Fruit fly (Drosophila melanogaster) Kc167 (cell line): ENCODE measurements around the gene LManI.

ENCODE experiments used
- Myc ChIP-seq: fragments of >200 bp; optimal IDR thresholded peaks from 2 replicates; lab custom pipeline; 2017; ENCODE audit warnings: missing external identifiers
- Sin3A ChIP-seq: fragments of >200 bp; optimal IDR thresholded peaks from 2 replicates; lab custom pipeline; 2018; ENCODE audit warnings: missing external identifiers
- h ChIP-seq: fragments of >200 bp; optimal IDR thresholded peaks from 3 replicates; lab custom pipeline; 2018; ENCODE audit warnings: missing external identifiers
- insv ChIP-seq: fragments of >200 bp; optimal IDR thresholded peaks from 3 replicates; lab custom pipeline; 2018; ENCODE audit warnings: missing external identifiers
- psq ChIP-seq: fragments of >200 bp; optimal IDR thresholded peaks from 2 replicates; lab custom pipeline; 2017; ENCODE audit warnings: missing external identifiers
- ttk ChIP-seq: sonication (Bioruptor generic); optimal IDR thresholded peaks from 2 replicates; lab custom pipeline; 2017; ENCODE audit warnings: missing external identifiers

DNA sequence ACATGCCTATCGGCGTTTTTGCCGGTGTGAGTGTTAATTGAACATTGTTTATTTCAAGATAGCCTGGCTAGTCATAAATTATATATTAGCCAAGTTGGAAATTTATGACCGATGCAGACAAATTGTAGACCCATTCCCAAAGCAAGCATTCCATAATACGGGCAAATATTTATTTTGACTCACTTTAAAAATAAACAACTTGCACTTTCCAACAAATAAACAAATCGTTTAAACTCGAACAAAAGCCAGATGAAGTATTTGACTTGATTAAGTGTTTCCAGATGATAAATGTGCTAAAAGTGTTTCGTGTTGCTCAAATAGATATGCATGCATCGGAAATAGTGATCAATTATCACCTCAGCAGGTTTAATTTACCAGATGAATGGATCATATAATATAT is 38.5 kb upstream of the LManI start:
- no peak for TF ChIP-seq Myc (lab: Kevin White, UChicago)
- no peak for TF ChIP-seq psq (lab: Kevin White, UChicago)
- TF ChIP-seq ttk (lab: Kevin White, UChicago): no peak
- no peak for TF ChIP-seq insv
- no peak for TF ChIP-seq Sin3A (lab: Kevin White, UChicago)
- TF ChIP-seq h (lab: Kevin White, UChicago): no peak
